Fruit fly (Drosophila melanogaster): ENCODE measurements around the gene muc.

Gene muc

dm6 chr2L:7422429-7423283 is 4.0 kb upstream of the muc start (continued):
- TF ChIP-seq HmgZ (tag; optimal IDR thresholded peaks at IDR 0.05): no peak
- TF ChIP-seq CG4424 (GFP tag; optimal IDR thresholded peaks at IDR 0.05): peak; percentile 26
- no peak for TF ChIP-seq Mrtf (GFP tag; IDR thresholded peaks at IDR 0.05)
- TF ChIP-seq Drgx (GFP tag; IDR thresholded peaks at IDR 0.05): peak; percentile 65
- TF ChIP-seq CG15514 (GFP tag; optimal IDR thresholded peaks at IDR 0.05): no peak
- TF ChIP-seq CG1233 (GFP tag; optimal IDR thresholded peaks at IDR 0.05): no peak
- TF ChIP-seq CG15696 (tag; optimal IDR thresholded peaks at IDR 0.05): no peak
- TF ChIP-seq ssp (GFP tag; IDR thresholded peaks at IDR 0.05): 0 out of 2 replicates have a peak, but pooled peaks have one; percentile 6
- peak; percentile 27 for TF ChIP-seq tio (GFP tag; optimal IDR thresholded peaks at IDR 0.05)
- no peak for TF ChIP-seq CG1024 (GFP tag; IDR thresholded peaks at IDR 0.05)
- no peak for TF ChIP-seq CG8478 (optimal IDR thresholded peaks at IDR 0.05)
- TF ChIP-seq CG7786 (GFP tag; optimal IDR thresholded peaks at IDR 0.05): no peak
- TF ChIP-seq CG10959 (GFP tag; IDR thresholded peaks at IDR 0.05): no peak; the same call in 1 of the 2 replicates
- no peak for TF ChIP-seq CG12236 (GFP tag; optimal IDR thresholded peaks at IDR 0.05)
- no peak for TF ChIP-seq CG6854 (GFP tag; optimal IDR thresholded peaks at IDR 0.05)
- TF ChIP-seq chif (GFP tag; optimal IDR thresholded peaks at IDR 0.05): peak in 1 of 2 experiments; percentile 1
- TF ChIP-seq dmrt11E (tag; optimal IDR thresholded peaks at IDR 0.05): no peak
- TF ChIP-seq br (optimal IDR thresholded peaks at IDR 0.05): no peak
- TF ChIP-seq CG17568 (GFP tag; optimal IDR thresholded peaks at IDR 0.05): no peak
- no peak for TF ChIP-seq zen (tag; optimal IDR thresholded peaks at IDR 0.05)
- peak in 1 of 2 experiments; percentile 80 for TF ChIP-seq eve (GFP tag; optimal IDR thresholded peaks at IDR 0.05)
- peak; percentile 68 for TF ChIP-seq Med (GFP tag)
- no peak for TF ChIP-seq CG17328 (GFP tag; IDR thresholded peaks at IDR 0.05)
- no peak for TF ChIP-seq CG32767 (GFP tag; IDR thresholded peaks at IDR 0.05)
- TF ChIP-seq CG9437 (GFP tag; optimal IDR thresholded peaks at IDR 0.05): peak; percentile 21
- peak; percentile 15 for TF ChIP-seq CG10979 (tag; optimal IDR thresholded peaks at IDR 0.05)
- no peak for TF ChIP-seq CG15073 (GFP tag; optimal IDR thresholded peaks at IDR 0.05)
- TF ChIP-seq NK7.1 (GFP tag; optimal IDR thresholded peaks at IDR 0.05): no peak
- no peak for TF ChIP-seq ase (GFP tag; IDR thresholded peaks at IDR 0.05)
- no peak for TF ChIP-seq Doc2 (GFP tag; IDR thresholded peaks at IDR 0.05)
- TF ChIP-seq CG14014 (GFP tag; IDR thresholded peaks at IDR 0.05): no peak
- TF ChIP-seq chm (GFP tag; IDR thresholded peaks at IDR 0.05): no peak
- TF ChIP-seq H2.0 (GFP tag; IDR thresholded peaks at IDR 0.05): 0 out of 2 replicates have a peak, but pooled peaks have one; percentile 23
- no peak for TF ChIP-seq CG17359 (tag; optimal IDR thresholded peaks at IDR 0.05)
- no peak for TF ChIP-seq Eip74EF (GFP tag; optimal IDR thresholded peaks at IDR 0.05)
- no peak for TF ChIP-seq CG1602 (GFP tag; optimal IDR thresholded peaks at IDR 0.05)
- TF ChIP-seq bowl (GFP tag; IDR thresholded peaks at IDR 0.05): no peak
- no peak for TF ChIP-seq dan (GFP tag; IDR thresholded peaks at IDR 0.05)
- TF ChIP-seq CG2202 (tag; optimal IDR thresholded peaks at IDR 0.05): no peak
- no peak for TF ChIP-seq CG17186 (GFP tag; optimal IDR thresholded peaks at IDR 0.05)
- no peak for TF ChIP-seq amos (GFP tag; IDR thresholded peaks at IDR 0.05; ENCODE audit: partially characterized antibody)
- TF ChIP-seq Xrp1 (GFP tag; IDR thresholded peaks at IDR 0.05): 0 out of 2 replicates have a peak, but pooled peaks have one; percentile 15
- no peak for TF ChIP-seq CG11085 (GFP tag; IDR thresholded peaks at IDR 0.05)
- TF ChIP-seq Chrac-16 (GFP tag; optimal IDR thresholded peaks at IDR 0.05): no peak
- 0 out of 3 replicates have a peak, but pooled peaks have one; percentile 48 for TF ChIP-seq zfh1 (GFP tag; IDR thresholded peaks at IDR 0.05)
- peak; percentile 0 for TF ChIP-seq CG15601 (tag; optimal IDR thresholded peaks at IDR 0.05)
- no peak for TF ChIP-seq B-H1 (GFP tag; IDR thresholded peaks at IDR 0.05)
- no peak for TF ChIP-seq CG11093 (GFP tag; IDR thresholded peaks at IDR 0.05)
- TF ChIP-seq ATbp (GFP tag; optimal IDR thresholded peaks at IDR 0.05): peak; percentile 22
- no peak for TF ChIP-seq Mes4 (GFP tag; optimal IDR thresholded peaks at IDR 0.05)
- TF ChIP-seq CG34422 (GFP tag; IDR thresholded peaks at IDR 0.05): no peak

All from whole organism, embryonic.